Fruit fly (Drosophila melanogaster): ENCODE results near the gene RhoGAP68F.

The RhoGAP68F gene

DNA sequence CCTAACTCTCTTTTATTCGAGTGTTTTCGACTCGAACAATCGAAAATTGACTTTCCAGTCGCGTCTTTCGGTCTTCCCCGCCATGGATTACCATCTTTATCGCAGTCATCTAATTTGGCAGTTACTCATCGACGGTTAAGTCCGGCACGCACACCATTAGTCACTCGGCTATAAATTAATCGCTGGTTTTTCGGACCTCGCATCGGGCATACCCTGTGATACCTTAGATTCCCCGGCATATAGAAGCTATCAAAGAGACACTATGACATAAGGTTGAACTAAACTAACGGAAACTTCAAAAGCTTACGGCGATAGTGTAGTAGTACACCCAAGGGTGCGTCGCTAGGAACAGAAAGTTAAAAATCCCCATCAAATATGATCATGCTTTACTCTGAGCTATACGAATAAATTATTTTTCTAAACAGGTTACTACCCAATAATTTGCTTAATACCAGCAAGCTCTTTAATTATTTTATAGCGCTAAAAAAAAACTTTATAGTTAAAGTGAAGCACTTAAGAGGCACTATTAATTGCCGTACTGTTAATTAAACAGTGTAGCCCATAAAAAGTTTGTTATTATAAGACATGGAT lies 40.3 kb downstream of the RhoGAP68F start (continued):
- TF ChIP-seq CG4424 (GFP tag; optimal IDR thresholded peaks at IDR 0.05) (no peak), CG12071 (GFP tag; optimal IDR thresholded peaks at IDR 0.05) (no peak), CG16813 (GFP tag; IDR thresholded peaks at IDR 0.05; ENCODE audit: partially characterized antibody) (no peak), ham (GFP tag; IDR thresholded peaks at IDR 0.05) (no peak), NC2α (GFP tag; optimal IDR thresholded peaks at IDR 0.05) (no peak), CG1602 (GFP tag; optimal IDR thresholded peaks at IDR 0.05) (no peak), Atf3 (GFP tag; optimal IDR thresholded peaks at IDR 0.05) (no peak), bcd (GFP tag; optimal IDR thresholded peaks at IDR 0.05) (peak; percentile 13), CG16779 (GFP tag; IDR thresholded peaks at IDR 0.05) (no peak), CG30431 (GFP tag; optimal IDR thresholded peaks at IDR 0.05) (no peak), CG10654 (GFP tag; optimal IDR thresholded peaks at IDR 0.05) (no peak), peb (GFP tag; IDR thresholded peaks at IDR 0.05) (no peak), Gug (GFP tag; IDR thresholded peaks at IDR 0.05) (peak; percentile 31; the same call in 1 of the 4 replicates), Abd-B (GFP tag; optimal IDR thresholded peaks at IDR 0.05) (no peak), CG11504 (tag; optimal IDR thresholded peaks at IDR 0.05) (peak; percentile 38), CG34422 (GFP tag; IDR thresholded peaks at IDR 0.05) (no peak), Dip3 (GFP tag; optimal IDR thresholded peaks at IDR 0.05) (no peak), CG17912 (GFP tag; optimal IDR thresholded peaks at IDR 0.05) (no peak), Trl (optimal IDR thresholded peaks at IDR 0.05) (no peak), Trl (GFP tag; optimal IDR thresholded peaks at IDR 0.05) (no peak), CG17568 (GFP tag; optimal IDR thresholded peaks at IDR 0.05) (no peak), CG8290 (GFP tag; optimal IDR thresholded peaks at IDR 0.05) (no peak), CG8290 (tag; optimal IDR thresholded peaks at IDR 0.05) (peak in 1 of 2 experiments; percentile 53), onecut (GFP tag; IDR thresholded peaks at IDR 0.05) (no peak), Doc3 (GFP tag; IDR thresholded peaks at IDR 0.05; ENCODE audit: partially characterized antibody) (no peak), Bdp1 (GFP tag; optimal IDR thresholded peaks at IDR 0.05) (no peak), CG4404 (GFP tag; IDR thresholded peaks at IDR 0.05) (no peak), scrt (GFP tag; optimal IDR thresholded peaks at IDR 0.05) (no peak), CG3847 (GFP tag; IDR thresholded peaks at IDR 0.05) (no peak), gro (GFP tag; optimal IDR thresholded peaks at IDR 0.05) (peak; percentile 48), HLH3B (GFP tag; IDR thresholded peaks at IDR 0.05) (no peak), Dp (GFP tag; optimal IDR thresholded peaks at IDR 0.05) (no peak), Elba2 (GFP tag; optimal IDR thresholded peaks at IDR 0.05) (no peak), CG10209 (GFP tag; optimal IDR thresholded peaks at IDR 0.05) (no peak), caup (GFP tag; optimal IDR thresholded peaks at IDR 0.05; ENCODE audit: severe bottlenecking) (peak; percentile 9), CG13624 (GFP tag; optimal IDR thresholded peaks at IDR 0.05) (no peak), fd96Cb (tag; optimal IDR thresholded peaks at IDR 0.05) (no peak), ro (GFP tag; IDR thresholded peaks at IDR 0.05) (no peak), CG12155 (GFP tag; optimal IDR thresholded peaks at IDR 0.05) (no peak), Atf-2 (GFP tag; optimal IDR thresholded peaks at IDR 0.05) (no peak), danr (GFP tag; IDR thresholded peaks at IDR 0.05) (no peak), insv (GFP tag; optimal IDR thresholded peaks at IDR 0.05) (no peak), GATAe (GFP tag; conservative IDR thresholded peaks at IDR 0.05) (no peak), hth (optimal IDR thresholded peaks at IDR 0.05) (no peak), ATbp (GFP tag; optimal IDR thresholded peaks at IDR 0.05) (no peak), CG8478 (optimal IDR thresholded peaks at IDR 0.05) (no peak), NFAT (GFP tag; IDR thresholded peaks at IDR 0.05) (peak; percentile 41; the same call in 1 of the 2 replicates), chn (GFP tag; optimal IDR thresholded peaks at IDR 0.05) (no peak), cad (GFP tag; optimal IDR thresholded peaks at IDR 0.05) (no peak), toy (GFP tag; IDR thresholded peaks at IDR 0.05) (no peak), Scr (GFP tag; IDR thresholded peaks at IDR 0.05; ENCODE audit: partially characterized antibody) (no peak), B-H2 (GFP tag; optimal IDR thresholded peaks at IDR 0.05) (no peak), Poxn (GFP tag; IDR thresholded peaks at IDR 0.05) (no peak)

Data from whole organism, embryonic.